Fruit fly (Drosophila melanogaster) whole organism, adult: Measurements from ENCODE around the gene Sap47.

Experiments used
- CG14711 ChIP-seq: fragments of 200-800 bp; sonication (Bioruptor generic); optimal IDR thresholded peaks from 2 replicates; lab custom pipeline; 2018; ENCODE audit warnings: missing biosample characterization, mild to moderate bottlenecking, missing genetic modification characterization, moderate library complexity
- CG1620 ChIP-seq: fragments of 200-800 bp; sonication (Bioruptor generic); optimal IDR thresholded peaks from 2 replicates; lab custom pipeline; 2016; ENCODE audit warnings: missing biosample characterization, missing genetic modification characterization
- CG5204 ChIP-seq: fragments of 200-800 bp; sonication (Bioruptor generic); optimal IDR thresholded peaks from 2 replicates; lab custom pipeline; 2016; ENCODE audit warnings: missing biosample characterization, missing genetic modification characterization
- CG7101 ChIP-seq: fragments of 200-800 bp; sonication (Bioruptor generic); optimal IDR thresholded peaks from 2 replicates; lab custom pipeline; 2018; ENCODE audit warnings: missing biosample characterization, mild to moderate bottlenecking, missing genetic modification characterization, moderate library complexity
- Clk ChIP-seq: fragments of 200-800 bp; sonication (Bioruptor generic); optimal IDR thresholded peaks from 2 replicates; lab custom pipeline; 2017; ENCODE audit warnings: missing biosample characterization, missing genetic modification characterization
- Crg-1 ChIP-seq: fragments of 200-800 bp; sonication (Bioruptor generic); optimal IDR thresholded peaks from 2 replicates; lab custom pipeline; 2016; ENCODE audit warnings: missing biosample characterization, missing genetic modification characterization
- Hr96 ChIP-seq: fragments of 200-800 bp; sonication (Bioruptor generic); optimal IDR thresholded peaks from 2 replicates; lab custom pipeline; 2016; ENCODE audit warnings: missing biosample characterization, missing genetic modification characterization
- cic ChIP-seq: fragments of 200-800 bp; sonication (Bioruptor generic); optimal IDR thresholded peaks from 2 replicates; lab custom pipeline; 2017; ENCODE audit warnings: missing biosample characterization, mild to moderate bottlenecking, missing genetic modification characterization, moderate library complexity
- cnc ChIP-seq, 2 experiments: fragments of >200 bp; optimal IDR thresholded peaks; 2 replicates each; lab custom pipeline; 2017
- ovo ChIP-seq: fragments of 200-800 bp; sonication (Bioruptor generic); optimal IDR thresholded peaks from 2 replicates; lab custom pipeline; 2016; ENCODE audit warnings: missing biosample characterization, missing genetic modification characterization
- pad ChIP-seq: fragments of 200-800 bp; sonication (Bioruptor generic); optimal IDR thresholded peaks from 3 replicates; lab custom pipeline; 2017; ENCODE audit warnings: missing biosample characterization, missing genetic modification characterization, mild to moderate bottlenecking, moderate library complexity, missing genetic modification reagents
- tj ChIP-seq: fragments of 200-800 bp; sonication (Bioruptor generic); optimal IDR thresholded peaks from 3 replicates; lab custom pipeline; 2017; ENCODE audit warnings: missing biosample characterization, mild to moderate bottlenecking, missing genetic modification characterization, moderate library complexity

dm6 chr3R:15993139-15993804, 58.4 kb downstream of the Sap47 start:
- no peak for TF ChIP-seq Crg-1 (GFP tag; lab: Kevin White, UChicago)
- no peak for TF ChIP-seq cnc (optimal IDR thresholded peaks at IDR 0.05; lab: Kevin White, UChicago)
- TF ChIP-seq CG7101 (tag; lab: Kevin White, UChicago) = peak; percentile 37
- no peak for TF ChIP-seq ovo
- peak; percentile 83 for TF ChIP-seq cic
- no peak for TF ChIP-seq CG5204 (GFP tag; lab: Kevin White, UChicago)
- no peak for TF ChIP-seq CG1620 (GFP tag; lab: Kevin White, UChicago)
- TF ChIP-seq Hr96 (GFP tag; lab: Kevin White, UChicago) = no peak
- peak; percentile 46 for TF ChIP-seq tj (GFP tag; lab: Kevin White, UChicago)
- peak; percentile 16 for TF ChIP-seq pad (GFP tag; lab: Kevin White, UChicago)
- TF ChIP-seq Clk (GFP tag; lab: Kevin White, UChicago) = peak; percentile 62
- no peak for TF ChIP-seq CG14711 (tag; lab: Kevin White, UChicago)
